Worm (Caenorhabditis elegans): Measurements from ENCODE around the gene B0250.7.

DNA sequence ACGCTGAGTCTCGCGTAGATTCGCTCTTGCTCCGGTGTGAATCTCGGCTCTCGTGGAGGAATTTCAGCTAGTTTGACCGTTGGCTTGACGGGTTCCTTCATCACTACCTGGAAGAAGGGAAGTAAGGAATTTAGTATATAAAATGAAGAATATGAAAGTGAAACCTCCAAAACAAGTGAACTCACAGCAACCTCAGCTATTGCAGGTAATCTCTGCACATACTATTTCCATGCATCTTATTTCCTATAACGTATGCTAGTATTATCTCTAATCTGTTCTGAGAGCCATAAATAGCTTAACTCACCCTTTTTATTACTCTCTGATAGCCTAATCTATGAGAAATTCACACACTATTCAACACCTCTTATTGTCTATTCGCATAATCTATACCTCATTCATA is 29.1 kb upstream of the B0250.7 start, which contains the start of gene Y38H6C.4:
- no peak for TF ChIP-seq tbx-9 (tag; optimal IDR thresholded peaks at IDR 0.05; ENCODE audit: borderline replicate concordance)
- no peak for TF ChIP-seq sea-2 (GFP tag; IDR thresholded peaks at IDR 0.05)
- no peak for TF ChIP-seq F37B4.10 (GFP tag; IDR thresholded peaks at IDR 0.05)
- TF ChIP-seq ets-4 (GFP tag; optimal IDR thresholded peaks at IDR 0.05): no peak
- no peak for TF ChIP-seq dpff-1 (tag; optimal IDR thresholded peaks at IDR 0.05)
- TF ChIP-seq Y56A3A.18 (GFP tag; IDR thresholded peaks at IDR 0.05): no peak
- no peak for TF ChIP-seq mes-4 (tag; optimal IDR thresholded peaks at IDR 0.05)
- TF ChIP-seq let-526 (GFP tag; IDR thresholded peaks at IDR 0.05): no peak
- no peak for TF ChIP-seq ama-1 (optimal IDR thresholded peaks at IDR 0.05)
- TF ChIP-seq ama-1 (GFP tag; optimal IDR thresholded peaks at IDR 0.05): no peak
- no peak for TF ChIP-seq Y53F4B.3 (GFP tag; IDR thresholded peaks at IDR 0.05)
- TF ChIP-seq Y53G8AR.9 (GFP tag; conservative IDR thresholded peaks at IDR 0.05): no peak
